Fruit fly (Drosophila melanogaster): ENCODE data around the gene SWIP.
A peak's percentile ranks its signal among the peaks of the same experiment; 100 is the strongest.

The SWIP gene

dm6 chrX:16288492-16288964, 25.0 kb upstream of the SWIP start, which contains the start of the genes CG32576 and caz (continued):
- TF ChIP-seq Dip3 (GFP tag; optimal IDR thresholded peaks at IDR 0.05), result peak; percentile 7
- peak in 1 of 2 experiments; percentile 82 for TF ChIP-seq eve (GFP tag; optimal IDR thresholded peaks at IDR 0.05)
- TF ChIP-seq gsb-n (tag; optimal IDR thresholded peaks at IDR 0.05), result peak; percentile 17
- peak; percentile 73 for TF ChIP-seq MBD-R2 (GFP tag; IDR thresholded peaks at IDR 0.05)
- TF ChIP-seq Abd-B (GFP tag; optimal IDR thresholded peaks at IDR 0.05), result no peak
- TF ChIP-seq CG11398 (GFP tag; optimal IDR thresholded peaks at IDR 0.05), result no peak
- TF ChIP-seq jigr1 (GFP tag; IDR thresholded peaks at IDR 0.05), result no peak
- TF ChIP-seq CG5245 (GFP tag; optimal IDR thresholded peaks at IDR 0.05), result no peak
- TF ChIP-seq ftz-f1 (GFP tag; optimal IDR thresholded peaks at IDR 0.05), result no peak
- no peak for TF ChIP-seq p53 (GFP tag; optimal IDR thresholded peaks at IDR 0.05)
- no peak for TF ChIP-seq gcm (GFP tag; optimal IDR thresholded peaks at IDR 0.05)
- no peak for TF ChIP-seq usp (GFP tag; optimal IDR thresholded peaks at IDR 0.05)
- TF ChIP-seq dmrt11E (tag; optimal IDR thresholded peaks at IDR 0.05), result peak; percentile 14
- TF ChIP-seq MESR4 (GFP tag; optimal IDR thresholded peaks at IDR 0.05), result peak; percentile 85
- no peak for TF ChIP-seq CG10321 (GFP tag; IDR thresholded peaks at IDR 0.05)
- peak; percentile 47 for TF ChIP-seq CG2712 (tag; optimal IDR thresholded peaks at IDR 0.05)
- TF ChIP-seq gro (GFP tag; optimal IDR thresholded peaks at IDR 0.05), result no peak
- TF ChIP-seq CG10366 (GFP tag; IDR thresholded peaks at IDR 0.05), result no peak
- TF ChIP-seq CG32767 (GFP tag; IDR thresholded peaks at IDR 0.05), result 0 out of 2 replicates have a peak, but pooled peaks have one; percentile 20
- TF ChIP-seq Asciz (GFP tag; optimal IDR thresholded peaks at IDR 0.05), result no peak
- TF ChIP-seq CG8765 (GFP tag; IDR thresholded peaks at IDR 0.05), result no peak
- peak; percentile 60 for TF ChIP-seq CG34224 (GFP tag; IDR thresholded peaks at IDR 0.05; ENCODE audit: partially characterized antibody)
- no peak for TF ChIP-seq prd (optimal IDR thresholded peaks at IDR 0.05)
- peak; percentile 42; the same call in 1 of the 3 replicates for TF ChIP-seq prd (GFP tag; IDR thresholded peaks at IDR 0.05)
- no peak for TF ChIP-seq Atf3 (GFP tag; optimal IDR thresholded peaks at IDR 0.05)
- peak; percentile 61 for TF ChIP-seq CG12391 (tag; optimal IDR thresholded peaks at IDR 0.05)
- no peak for TF ChIP-seq CG9817 (tag; optimal IDR thresholded peaks at IDR 0.05)
- peak; percentile 28 for TF ChIP-seq CoRest (tag; optimal IDR thresholded peaks at IDR 0.05)
- peak; percentile 57 for TF ChIP-seq nmo (GFP tag; optimal IDR thresholded peaks at IDR 0.05)
- TF ChIP-seq CG30020 (tag; optimal IDR thresholded peaks at IDR 0.05), result peak; percentile 94
- TF ChIP-seq CG1529 (GFP tag; optimal IDR thresholded peaks at IDR 0.05), result peak; percentile 25
- TF ChIP-seq sug (tag; optimal IDR thresholded peaks at IDR 0.05), result peak; percentile 65
- TF ChIP-seq caup (GFP tag; optimal IDR thresholded peaks at IDR 0.05; ENCODE audit: severe bottlenecking), result peak; percentile 37
- TF ChIP-seq Nf-YA (GFP tag; IDR thresholded peaks at IDR 0.05), result no peak
- no peak for TF ChIP-seq CG7963 (GFP tag; IDR thresholded peaks at IDR 0.05; ENCODE audit: partially characterized antibody)
- TF ChIP-seq Chrac-16 (GFP tag; optimal IDR thresholded peaks at IDR 0.05), result peak; percentile 7
- TF ChIP-seq CG32532 (GFP tag; IDR thresholded peaks at IDR 0.05), result peak; percentile 18; the same call in 1 of the 2 replicates
- no peak for TF ChIP-seq Ada2b (GFP tag; IDR thresholded peaks at IDR 0.05)
- TF ChIP-seq fd3F (GFP tag; optimal IDR thresholded peaks at IDR 0.05), result peak; percentile 13
- no peak for TF ChIP-seq kah (GFP tag; optimal IDR thresholded peaks at IDR 0.05)
- no peak for TF ChIP-seq CG13123 (GFP tag; optimal IDR thresholded peaks at IDR 0.05)
- peak; percentile 37 for TF ChIP-seq CG12155 (GFP tag; optimal IDR thresholded peaks at IDR 0.05)
- no peak for TF ChIP-seq dimm (GFP tag; IDR thresholded peaks at IDR 0.05)
- TF ChIP-seq al (GFP tag; IDR thresholded peaks at IDR 0.05), result no peak
- no peak for TF ChIP-seq onecut (GFP tag; IDR thresholded peaks at IDR 0.05)
- no peak for TF ChIP-seq CG9437 (GFP tag; optimal IDR thresholded peaks at IDR 0.05)
- peak; percentile 65 for TF ChIP-seq Sin3A (optimal IDR thresholded peaks at IDR 0.05)
- peak; percentile 6 for TF ChIP-seq CG10654 (GFP tag; optimal IDR thresholded peaks at IDR 0.05)
- TF ChIP-seq vnd (GFP tag; IDR thresholded peaks at IDR 0.05; ENCODE audit: partially characterized antibody), result peak; percentile 56; the same call in 2 of the 3 replicates
- peak; percentile 29 for TF ChIP-seq az2 (GFP tag; optimal IDR thresholded peaks at IDR 0.05)
- TF ChIP-seq Xbp1 (GFP tag; optimal IDR thresholded peaks at IDR 0.05), result peak; percentile 60
- TF ChIP-seq nerfin-1 (tag; optimal IDR thresholded peaks at IDR 0.05), result peak; percentile 35
